Worm (Caenorhabditis elegans): ENCODE results near the gene moa-2.
A peak's percentile ranks its signal among the peaks of the same experiment; 100 is the strongest.

DNA sequence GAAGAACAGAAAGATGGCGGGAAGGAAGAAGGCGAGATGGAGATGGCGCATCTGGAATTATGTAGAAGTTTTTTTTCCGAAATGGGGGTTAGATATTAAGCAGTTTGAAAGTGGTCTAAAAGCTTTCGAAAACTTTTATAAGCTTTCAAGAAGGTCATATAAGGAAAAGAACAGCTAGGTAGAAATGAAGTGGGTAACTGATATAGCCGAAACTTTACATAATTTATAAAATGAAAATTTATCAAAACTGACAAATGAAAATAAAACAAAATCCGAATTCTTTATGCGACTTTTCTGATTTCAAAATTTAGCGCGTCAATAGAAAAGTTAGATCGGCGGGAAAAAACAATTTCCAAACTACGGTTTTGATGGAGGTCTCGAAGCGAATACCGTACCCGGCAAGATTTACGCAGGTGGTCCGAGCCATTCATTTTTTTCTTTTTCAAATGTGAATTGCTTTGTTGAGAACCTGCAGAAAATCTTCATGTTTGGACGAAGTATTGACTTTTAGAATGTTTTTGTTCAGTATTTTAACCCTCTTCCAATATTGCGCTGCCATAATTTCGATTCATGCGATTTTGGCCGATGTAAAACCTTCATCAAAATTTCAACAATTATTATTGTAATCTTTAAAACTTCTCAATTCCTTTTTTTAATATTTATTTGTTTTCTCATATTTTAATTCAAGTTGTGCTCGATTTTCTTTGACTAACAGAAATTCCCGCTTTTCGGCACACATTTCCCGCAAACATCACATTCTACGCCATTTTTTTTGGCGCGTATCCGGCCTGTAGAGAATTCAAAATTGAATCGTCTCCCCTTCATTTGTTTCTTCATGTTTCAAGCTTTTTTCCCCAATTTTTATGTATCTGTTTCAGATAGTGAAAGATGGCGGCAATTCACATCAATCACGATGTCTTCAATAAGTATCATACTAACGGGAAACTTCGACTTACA, 34.9 kb downstream of the moa-2 start, which contains the start of the genes F18A1.7 and rpa-1:
- TF ChIP-seq ztf-11 (tag; optimal IDR thresholded peaks at IDR 0.05) = no peak
- no peak for TF ChIP-seq nhr-11 (tag; optimal IDR thresholded peaks at IDR 0.05)
- TF ChIP-seq nhr-77 (tag; optimal IDR thresholded peaks at IDR 0.05) = no peak
- TF ChIP-seq F13H6.1 (tag; optimal IDR thresholded peaks at IDR 0.05) = no peak
- no peak for TF ChIP-seq ztf-4 (tag; optimal IDR thresholded peaks at IDR 0.05)
- no peak for TF ChIP-seq unc-62 (GFP tag; optimal IDR thresholded peaks at IDR 0.05)
- peak in 1 of 2 experiments; percentile 37 for TF ChIP-seq lsy-2 (tag; optimal IDR thresholded peaks at IDR 0.05)
- TF ChIP-seq egl-27 (tag; optimal IDR thresholded peaks at IDR 0.05) = no peak
- TF ChIP-seq lin-11 (tag; optimal IDR thresholded peaks at IDR 0.05) = no peak
- TF ChIP-seq elt-3 (tag; optimal IDR thresholded peaks at IDR 0.05) = no peak
- TF ChIP-seq nhr-237 (tag; optimal IDR thresholded peaks at IDR 0.05) = no peak

Data from whole organism, L2 larva.